Fruit fly (Drosophila melanogaster) whole organism, embryonic: ENCODE measurements around the gene plx.
A peak's percentile ranks its signal among the peaks of the same experiment; 100 is the strongest.

Source experiments
- Abd-B ChIP-seq: fragments of 200-800 bp; sonication (Bioruptor generic); optimal IDR thresholded peaks from 2 replicates; lab custom pipeline; 2018; ENCODE audit warnings: missing biosample characterization, mild to moderate bottlenecking, missing genetic modification characterization, moderate library complexity
- Asciz ChIP-seq: fragments of 200-800 bp; sonication (Bioruptor generic); optimal IDR thresholded peaks from 2 replicates; lab custom pipeline; 2017; ENCODE audit warnings: missing biosample characterization, mild to moderate bottlenecking, missing genetic modification characterization, missing genetic modification reagents
- Atf3 ChIP-seq: fragments of 200-800 bp; sonication (Bioruptor generic); optimal IDR thresholded peaks from 3 replicates; lab custom pipeline; 2016; ENCODE audit warnings: missing biosample characterization, missing genetic modification characterization
- CG10274 ChIP-seq: fragments of 200-800 bp; sonication (Bioruptor generic); optimal IDR thresholded peaks from 3 replicates; lab custom pipeline; 2017; ENCODE audit warnings: missing biosample characterization, mild to moderate bottlenecking, missing genetic modification characterization
- CG10654 ChIP-seq: fragments of 200-800 bp; sonication (Bioruptor generic); optimal IDR thresholded peaks from 2 replicates; lab custom pipeline; 2016; ENCODE audit warnings: missing biosample characterization, missing genetic modification characterization
- CG11723 ChIP-seq: fragments of 200-800 bp; sonication (Bioruptor generic); optimal IDR thresholded peaks from 2 replicates; lab custom pipeline; 2017; ENCODE audit warnings: missing biosample characterization, mild to moderate bottlenecking, missing genetic modification characterization
- CG12071 ChIP-seq: fragments of 200-800 bp; sonication (Bioruptor generic); optimal IDR thresholded peaks from 3 replicates; lab custom pipeline; 2018; ENCODE audit warnings: missing biosample characterization, mild to moderate bottlenecking, missing genetic modification characterization
- CG12299 ChIP-seq: fragments of 200-800 bp; sonication (Bioruptor generic); optimal IDR thresholded peaks from 2 replicates; lab custom pipeline; 2018; ENCODE audit warnings: missing biosample characterization, mild to moderate bottlenecking, missing genetic modification characterization
- CG13424 ChIP-seq: fragments of 200-800 bp; sonication (Bioruptor generic); optimal IDR thresholded peaks from 2 replicates; lab custom pipeline; 2019; ENCODE audit warnings: missing biosample characterization, mild to moderate bottlenecking, missing genetic modification characterization, moderate library complexity
- CG14441 ChIP-seq: fragments of 200-800 bp; sonication (Bioruptor generic); IDR thresholded peaks from 2 replicates; pipeline ENCODE4 v1.3.6; 2022; ENCODE audit warnings: missing biosample characterization, missing genetic modification characterization
- CG17385 ChIP-seq: fragments of 200-800 bp; sonication (Bioruptor generic); optimal IDR thresholded peaks from 3 replicates; lab custom pipeline; 2018; ENCODE audit warnings: missing biosample characterization, mild to moderate bottlenecking, missing genetic modification characterization
- CG32772 ChIP-seq: fragments of 200-800 bp; sonication (Bioruptor generic); IDR thresholded peaks from 2 replicates; pipeline ENCODE4 v1.3.6; 2022; ENCODE audit warnings: missing biosample characterization, missing genetic modification characterization
- CG3838 ChIP-seq: fragments of 200-800 bp; sonication (Bioruptor generic); optimal IDR thresholded peaks from 3 replicates; lab custom pipeline; 2016; ENCODE audit warnings: missing biosample characterization, missing genetic modification characterization
- CG3995 ChIP-seq: fragments of 200-800 bp; sonication (Bioruptor generic); optimal IDR thresholded peaks from 3 replicates; lab custom pipeline; 2016; ENCODE audit warnings: missing biosample characterization, missing genetic modification characterization
- CG42726 ChIP-seq: fragments of 200-800 bp; sonication (Bioruptor generic); IDR thresholded peaks from 2 replicates; pipeline ENCODE4 v1.3.6; 2022; ENCODE audit warnings: missing biosample characterization, missing genetic modification characterization; ENCODE audit not compliant: partially characterized antibody
- CG4617 ChIP-seq: fragments of 200-800 bp; sonication (Bioruptor generic); optimal IDR thresholded peaks from 3 replicates; lab custom pipeline; 2016; ENCODE audit warnings: missing biosample characterization, missing genetic modification characterization, borderline replicate concordance
- CG6175 ChIP-seq: fragments of 200-800 bp; sonication (Bioruptor generic); IDR thresholded peaks from 3 replicates; pipeline ENCODE4 v1.3.6; 2022; ENCODE audit warnings: missing biosample characterization, missing genetic modification characterization
- CG7839 ChIP-seq: fragments of 200-800 bp; sonication (Bioruptor generic); optimal IDR thresholded peaks from 3 replicates; lab custom pipeline; 2018; ENCODE audit warnings: missing biosample characterization, mild to moderate bottlenecking, missing genetic modification characterization, moderate library complexity
- CG8281 ChIP-seq: fragments of 200-800 bp; sonication (Bioruptor generic); optimal IDR thresholded peaks from 2 replicates; lab custom pipeline; 2018; ENCODE audit warnings: missing biosample characterization, mild to moderate bottlenecking, missing genetic modification characterization, moderate library complexity
- CG9876 ChIP-seq: fragments of 200-800 bp; sonication (Bioruptor generic); optimal IDR thresholded peaks from 2 replicates; lab custom pipeline; 2016; ENCODE audit warnings: missing biosample characterization, missing genetic modification characterization
- Camta ChIP-seq: fragments of 200-800 bp; sonication (Bioruptor generic); optimal IDR thresholded peaks from 2 replicates; lab custom pipeline; 2016; ENCODE audit warnings: missing biosample characterization, missing genetic modification characterization
- CrebB ChIP-seq: fragments of 200-800 bp; sonication (Bioruptor generic); optimal IDR thresholded peaks from 3 replicates; lab custom pipeline; 2018; ENCODE audit warnings: missing biosample characterization, mild to moderate bottlenecking, missing genetic modification characterization
- Fer2 ChIP-seq: fragments of 200-800 bp; sonication (Bioruptor generic); optimal IDR thresholded peaks from 2 replicates; lab custom pipeline; 2018; ENCODE audit warnings: missing biosample characterization, mild to moderate bottlenecking, missing genetic modification characterization, moderate library complexity
- Gug ChIP-seq: fragments of 200-800 bp; sonication (Bioruptor generic); IDR thresholded peaks from 4 replicates; pipeline ENCODE4 v1.3.6; 2022; ENCODE audit warnings: missing biosample characterization, missing genetic modification characterization
- HHEX ChIP-seq: fragments of 200-800 bp; sonication (Bioruptor generic); optimal IDR thresholded peaks from 3 replicates; lab custom pipeline; 2017; ENCODE audit warnings: missing biosample characterization, mild to moderate bottlenecking, missing genetic modification characterization, missing genetic modification reagents
- Hr51 ChIP-seq, 2 experiments: fragments of 200-800 bp; sonication (Bioruptor generic); optimal IDR thresholded peaks; 2 replicates in 1 of 2; 3 replicates in 1 of 2; lab custom pipeline; 2016 to 2018; ENCODE audit warnings: missing biosample characterization in 2 of 2, missing genetic modification characterization in 2 of 2, mild to moderate bottlenecking in 1 of 2, moderate library complexity in 1 of 2
- Optix ChIP-seq: fragments of 200-800 bp; sonication (Bioruptor generic); IDR thresholded peaks from 3 replicates; pipeline ENCODE4 v1.3.6; 2022; ENCODE audit warnings: missing biosample characterization, missing genetic modification characterization
- Ravus ChIP-seq: fragments of 200-800 bp; sonication (Bioruptor generic); IDR thresholded peaks from 2 replicates; pipeline ENCODE4 v1.3.6; 2022; ENCODE audit warnings: missing biosample characterization, missing genetic modification characterization
- Tbp ChIP-seq: fragments of >200 bp; optimal IDR thresholded peaks from 2 replicates; lab custom pipeline; 2018; ENCODE audit warnings: missing biosample characterization, missing genetic modification characterization
- ab ChIP-seq: fragments of 200-800 bp; sonication (Bioruptor generic); optimal IDR thresholded peaks from 2 replicates; lab custom pipeline; 2016; ENCODE audit warnings: missing biosample characterization, missing genetic modification characterization
- ato ChIP-seq: fragments of 200-800 bp; sonication (Bioruptor generic); IDR thresholded peaks from 2 replicates; pipeline ENCODE4 v1.3.6; 2022; ENCODE audit warnings: missing biosample characterization, missing genetic modification characterization; ENCODE audit not compliant: partially characterized antibody
- az2 ChIP-seq: fragments of 200-800 bp; sonication (Bioruptor generic); optimal IDR thresholded peaks from 3 replicates; lab custom pipeline; 2016; ENCODE audit warnings: missing biosample characterization, missing genetic modification characterization
- bab2 ChIP-seq: fragments of 200-800 bp; sonication (Bioruptor generic); optimal IDR thresholded peaks from 2 replicates; lab custom pipeline; 2016; ENCODE audit warnings: missing biosample characterization, missing genetic modification characterization
- bsh ChIP-seq, 2 experiments: fragments of 200-800 bp; sonication (Bioruptor generic); optimal IDR thresholded peaks; 2 replicates each; lab custom pipeline; 2017 to 2018; ENCODE audit warnings: mild to moderate bottlenecking in 2 of 2, missing biosample characterization in 2 of 2, missing genetic modification characterization in 2 of 2, moderate library complexity in 1 of 2
- chn ChIP-seq: fragments of 200-800 bp; sonication (Bioruptor generic); optimal IDR thresholded peaks from 2 replicates; lab custom pipeline; 2016; ENCODE audit warnings: missing biosample characterization, missing genetic modification characterization
- emc ChIP-seq: fragments of 200-800 bp; sonication (Bioruptor generic); optimal IDR thresholded peaks from 2 replicates; lab custom pipeline; 2016; ENCODE audit warnings: missing biosample characterization, missing genetic modification characterization
- en ChIP-seq: fragments of 200-800 bp; sonication (Bioruptor generic); optimal IDR thresholded peaks from 2 replicates; lab custom pipeline; 2016; ENCODE audit warnings: missing biosample characterization, missing genetic modification characterization
- ftz-f1 ChIP-seq: fragments of 200-800 bp; sonication (Bioruptor generic); optimal IDR thresholded peaks from 2 replicates; lab custom pipeline; 2016; ENCODE audit warnings: missing biosample characterization, missing genetic modification characterization
- gfzf ChIP-seq: fragments of 200-800 bp; sonication (Bioruptor generic); optimal IDR thresholded peaks from 2 replicates; lab custom pipeline; 2016; ENCODE audit warnings: missing biosample characterization, mild to moderate bottlenecking, missing genetic modification characterization, moderate library complexity
- hkb ChIP-seq, 2 experiments: fragments of 200-800 bp in 1 of 2; fragments of >200 bp in 1 of 2; sonication (Bioruptor generic) in 1 of 2; IDR thresholded peaks in 1 of 2; optimal IDR thresholded peaks in 1 of 2; 2 replicates each; pipeline versions ENCODE4 v1.3.6 to Lab custom; 2017 to 2022; ENCODE audit warnings: missing biosample characterization in 1 of 2, missing genetic modification characterization in 1 of 2
- ind ChIP-seq: fragments of 200-800 bp; sonication (Bioruptor generic); optimal IDR thresholded peaks from 3 replicates; lab custom pipeline; 2016; ENCODE audit warnings: missing biosample characterization, missing genetic modification characterization
- jigr1 ChIP-seq: fragments of 200-800 bp; sonication (Bioruptor generic); IDR thresholded peaks from 3 replicates; pipeline ENCODE4 v1.3.6; 2022; ENCODE audit warnings: missing biosample characterization, missing genetic modification characterization
- oc ChIP-seq: fragments of 200-800 bp; sonication (Bioruptor generic); optimal IDR thresholded peaks from 2 replicates; lab custom pipeline; 2018; ENCODE audit warnings: missing biosample characterization, mild to moderate bottlenecking, missing genetic modification characterization, moderate library complexity
- schlank ChIP-seq: fragments of 200-800 bp; sonication (Bioruptor generic); optimal IDR thresholded peaks from 2 replicates; lab custom pipeline; 2018; ENCODE audit warnings: missing biosample characterization, mild to moderate bottlenecking, missing genetic modification characterization
- sima ChIP-seq: fragments of 200-800 bp; sonication (Bioruptor generic); optimal IDR thresholded peaks from 2 replicates; lab custom pipeline; 2016; ENCODE audit warnings: missing biosample characterization, missing genetic modification characterization
- sisA ChIP-seq: fragments of 200-800 bp; sonication (Bioruptor generic); IDR thresholded peaks from 2 replicates; pipeline ENCODE4 v1.3.6; 2022; ENCODE audit warnings: missing biosample characterization, missing genetic modification characterization
- sqz ChIP-seq: fragments of 200-800 bp; sonication (Bioruptor generic); optimal IDR thresholded peaks from 3 replicates; lab custom pipeline; 2018; ENCODE audit warnings: missing biosample characterization, mild to moderate bottlenecking, missing genetic modification characterization
- wek ChIP-seq: fragments of 200-800 bp; sonication (Bioruptor generic); optimal IDR thresholded peaks from 3 replicates; lab custom pipeline; 2018; ENCODE audit warnings: missing biosample characterization, mild to moderate bottlenecking, missing genetic modification characterization, moderate library complexity
- yki ChIP-seq: fragments of >200 bp; optimal IDR thresholded peaks from 3 replicates; lab custom pipeline; 2018

The plx gene

dm6 chr3R:5736305-5736869 lies 50.7 kb downstream of the plx start, which contains the start of the genes CG2100 and CG1236 (continued):
- TF ChIP-seq ind (GFP tag; lab: Kevin White, UChicago) (peak; percentile 81), ato (no peak), CG6175 (GFP tag; lab: Robert Waterston, UW) (no peak), az2 (peak; percentile 81), CG17385 (GFP tag; lab: Kevin White, UChicago) (peak; percentile 83), CG12299 (tag; lab: Kevin White, UChicago) (peak; percentile 63), CG8281 (tag; lab: Kevin White, UChicago) (no peak), Gug (GFP tag; lab: Robert Waterston, UW) (peak; percentile 68; the same call in 3 of the 4 replicates), sisA (GFP tag; lab: Robert Waterston, UW) (peak; percentile 76), chn (GFP tag; lab: Kevin White, UChicago) (peak; percentile 50), sima (no peak), CG42726 (GFP tag; lab: Robert Waterston, UW) (no peak), HHEX (peak; percentile 86), wek (peak; percentile 18), CG10654 (peak; percentile 81), Atf3 (GFP tag; lab: Kevin White, UChicago) (no peak), Camta (GFP tag; lab: Kevin White, UChicago) (peak; percentile 47), CG10274 (GFP tag; lab: Kevin White, UChicago) (peak; percentile 56), sqz (GFP tag; lab: Kevin White, UChicago) (no peak), gfzf (GFP tag; lab: Kevin White, UChicago) (peak; percentile 69), emc (GFP tag; lab: Kevin White, UChicago) (no peak), CG3995 (GFP tag; lab: Kevin White, UChicago) (peak; percentile 45), bsh (GFP tag; optimal IDR thresholded peaks at IDR 0.05; lab: Kevin White, UChicago) (peak; percentile 73 to 89), CG14441 (GFP tag; lab: Robert Waterston, UW) (peak; percentile 60; the same call in 1 of the 2 replicates), ftz-f1 (peak; percentile 37), Asciz (GFP tag; lab: Kevin White, UChicago) (peak; percentile 77), CG13424 (tag; lab: Kevin White, UChicago) (peak; percentile 88), oc (tag; lab: Kevin White, UChicago) (peak; percentile 82), schlank (tag; lab: Kevin White, UChicago) (no peak), Ravus (GFP tag; lab: Robert Waterston, UW) (no peak; the same call in 1 of the 2 replicates), Abd-B (GFP tag; lab: Kevin White, UChicago) (peak; percentile 85), Hr51 (GFP tag; optimal IDR thresholded peaks at IDR 0.05; lab: Kevin White, UChicago) (peak; percentile 53 to 91), jigr1 (GFP tag; lab: Robert Waterston, UW) (peak; percentile 72; the same call in 2 of the 3 replicates), Fer2 (peak; percentile 61), yki (lab: Kevin White, UChicago) (no peak), bab2 (GFP tag; lab: Kevin White, UChicago) (peak; percentile 26), ab (GFP tag; lab: Kevin White, UChicago) (peak; percentile 62), CG32772 (GFP tag; lab: Robert Waterston, UW) (peak; percentile 46; the same call in 1 of the 2 replicates), CG12071 (GFP tag; lab: Kevin White, UChicago) (no peak), Tbp (GFP tag; lab: Kevin White, UChicago) (no peak), CG7839 (tag; lab: Kevin White, UChicago) (peak; percentile 92), CG3838 (GFP tag; lab: Kevin White, UChicago) (peak; percentile 10), CG9876 (peak; percentile 11), CG4617 (GFP tag; lab: Kevin White, UChicago) (peak; percentile 57), hkb (optimal IDR thresholded peaks at IDR 0.05; lab: Kevin White, UChicago) (no peak), hkb (GFP tag; IDR thresholded peaks at IDR 0.05; lab: Robert Waterston, UW) (no peak; the same call in 1 of the 2 replicates), CrebB (peak; percentile 36), Optix (peak; percentile 26; the same call in 1 of the 3 replicates), en (GFP tag; lab: Kevin White, UChicago) (no peak), CG11723 (GFP tag; lab: Kevin White, UChicago) (peak; percentile 76)
